Worm (Caenorhabditis elegans): Measurements from ENCODE around the gene srxa-5.

srxa-5 gene

ce11 chrIII:6532647-6533046 is at the start of gene srxa-5:
Gene srxa-5 (plus strand): TSS chrIII:6532947.
- TF ChIP-seq nfya-1 (tag; optimal IDR thresholded peaks at IDR 0.05; ENCODE audit: borderline replicate concordance, insufficient read depth) = no peak
- no peak for TF ChIP-seq dpff-1 (tag; optimal IDR thresholded peaks at IDR 0.05)
- TF ChIP-seq ztf-18 (tag; optimal IDR thresholded peaks at IDR 0.05) = no peak
- no peak for TF ChIP-seq nhr-120 (GFP tag; IDR thresholded peaks at IDR 0.05)
- TF ChIP-seq lin-54 (GFP tag; optimal IDR thresholded peaks at IDR 0.05) = no peak
- TF ChIP-seq chd-7 (tag; optimal IDR thresholded peaks at IDR 0.05) = no peak
- TF ChIP-seq mxl-1 (tag; optimal IDR thresholded peaks at IDR 0.05) = no peak
- no peak for TF ChIP-seq ztf-26 (tag; optimal IDR thresholded peaks at IDR 0.05)
- TF ChIP-seq snpc-4 (GFP tag; optimal IDR thresholded peaks at IDR 0.05) = no peak
- no peak for TF ChIP-seq snpc-4 (tag; optimal IDR thresholded peaks at IDR 0.05)
- TF ChIP-seq F22D6.2 (tag; optimal IDR thresholded peaks at IDR 0.05) = no peak
- no peak for TF ChIP-seq akir-1 (GFP tag; optimal IDR thresholded peaks at IDR 0.05)
- TF ChIP-seq sptf-2 (GFP tag; optimal IDR thresholded peaks at IDR 0.05) = no peak

ce11 chrIII:6488916-6489315 is 43.8 kb upstream of the srxa-5 start:
- TF ChIP-seq tbp1 (GFP tag; optimal IDR thresholded peaks at IDR 0.05) = no peak
- TF ChIP-seq nfyb-1 (GFP tag; IDR thresholded peaks at IDR 0.05) = peak; percentile 60; the same call in 1 of the 2 replicates
- no peak for TF ChIP-seq hmg-20 (GFP tag; IDR thresholded peaks at IDR 0.05)
- no peak for TF ChIP-seq ztf-22 (GFP tag; optimal IDR thresholded peaks at IDR 0.05)
- no peak for TF ChIP-seq snpc-4 (GFP tag; optimal IDR thresholded peaks at IDR 0.05)
- peak in 1 of 4 experiments; percentile 1 for TF ChIP-seq snpc-4 (tag; optimal IDR thresholded peaks at IDR 0.05)
- TF ChIP-seq hmg-1.2 (GFP tag; IDR thresholded peaks at IDR 0.05) = 0 out of 2 replicates have a peak, but pooled peaks have one; percentile 9
- peak; percentile 47; the same call in 1 of the 2 replicates for TF ChIP-seq madf-6 (GFP tag; IDR thresholded peaks at IDR 0.05)
- TF ChIP-seq snpc-1.3 (tag; optimal IDR thresholded peaks at IDR 0.05; ENCODE audit: insufficient read depth) = peak; percentile 73
- TF ChIP-seq snpc-3.4 (tag; optimal IDR thresholded peaks at IDR 0.05) = peak; percentile 52
- peak; percentile 51 for TF ChIP-seq lin-54 (GFP tag; optimal IDR thresholded peaks at IDR 0.05)
- 0 out of 2 replicates have a peak, but pooled peaks have one; percentile 12 for TF ChIP-seq attf-3 (GFP tag; conservative IDR thresholded peaks at IDR 0.05)
- peak; percentile 43 for TF ChIP-seq F23B12.7 (tag; optimal IDR thresholded peaks at IDR 0.05; ENCODE audit: insufficient read depth)
- TF ChIP-seq dpl-1 (GFP tag; optimal IDR thresholded peaks at IDR 0.05) = peak; percentile 24
- peak; percentile 34; the same call in 1 of the 2 replicates for TF ChIP-seq F33H1.4 (GFP tag; IDR thresholded peaks at IDR 0.05)
- no peak for TF ChIP-seq ztf-6 (GFP tag; IDR thresholded peaks at IDR 0.05)
- no peak for TF ChIP-seq T07F8.4 (tag; optimal IDR thresholded peaks at IDR 0.05)
- peak; percentile 61 for TF ChIP-seq efl-1 (GFP tag; optimal IDR thresholded peaks at IDR 0.05)

DNA sequence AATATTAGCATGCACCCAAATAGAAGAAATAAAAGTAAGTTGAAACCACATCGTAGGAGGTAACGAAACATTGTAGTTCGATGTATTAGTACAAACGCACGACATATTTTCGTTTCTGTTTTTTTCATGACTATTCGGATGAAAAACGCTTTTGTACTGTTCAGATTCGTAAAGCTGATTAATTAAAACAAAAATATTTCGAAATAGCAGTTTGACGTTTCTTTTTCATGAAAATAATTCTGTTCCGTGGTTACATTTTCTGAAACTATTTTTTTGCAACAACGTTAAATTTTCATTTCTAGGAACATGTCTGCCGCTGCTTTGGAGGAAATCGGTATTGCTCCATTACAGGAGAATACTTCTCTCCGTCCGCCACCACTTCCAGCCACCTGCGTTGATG is 43.3 kb upstream of the srxa-5 start, which contains the start of gene rpt-3:
Gene rpt-3, plus strand, starts transcription at position 301 of the 400 bp plus-strand sequence.
- peak; percentile 33 for TF ChIP-seq madf-6 (GFP tag; IDR thresholded peaks at IDR 0.05)
- no peak for TF ChIP-seq nfyb-1 (GFP tag; IDR thresholded peaks at IDR 0.05)
- TF ChIP-seq F33H1.4 (GFP tag; IDR thresholded peaks at IDR 0.05) = no peak

DNA sequence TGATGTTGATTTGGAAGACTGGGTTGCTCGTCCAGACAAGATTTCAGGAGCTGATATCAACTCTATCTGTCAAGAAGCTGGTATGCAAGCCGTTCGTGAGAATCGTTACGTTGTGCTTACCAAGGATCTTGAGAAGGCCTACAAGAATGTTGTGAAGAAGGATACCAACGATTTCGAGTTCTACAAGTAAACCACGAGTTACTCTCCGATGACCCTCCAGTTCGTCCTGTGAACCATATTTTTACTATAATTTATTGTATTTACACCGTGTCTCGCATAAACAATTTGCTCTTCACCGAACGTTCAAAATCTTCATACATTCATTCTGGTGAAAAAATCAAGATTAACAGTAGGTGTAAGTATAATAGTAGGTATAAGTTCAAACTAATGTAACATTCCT is 41.8 kb upstream of the srxa-5 start:
- no peak for TF ChIP-seq aptf-3 (GFP tag; IDR thresholded peaks at IDR 0.05)
- TF ChIP-seq sea-2 (GFP tag; IDR thresholded peaks at IDR 0.05) = no peak
- no peak for TF ChIP-seq ztf-28 (GFP tag; IDR thresholded peaks at IDR 0.05)
- no peak for TF ChIP-seq hlh-12 (tag; optimal IDR thresholded peaks at IDR 0.05)
- TF ChIP-seq ztf-18 (tag; optimal IDR thresholded peaks at IDR 0.05) = no peak
- no peak for TF ChIP-seq lin-26 (GFP tag; IDR thresholded peaks at IDR 0.05)
- TF ChIP-seq ceh-40 (GFP tag; IDR thresholded peaks at IDR 0.05) = no peak
- no peak for TF ChIP-seq lin-54 (GFP tag; optimal IDR thresholded peaks at IDR 0.05)
- no peak for TF ChIP-seq dox-1 (GFP tag; IDR thresholded peaks at IDR 0.05)
- no peak for TF ChIP-seq lag-1 (GFP tag; IDR thresholded peaks at IDR 0.05)
- no peak for TF ChIP-seq zim-3 (tag; optimal IDR thresholded peaks at IDR 0.05)
- no peak for TF ChIP-seq F37B4.10 (GFP tag; IDR thresholded peaks at IDR 0.05)
